Worm (Caenorhabditis elegans) whole organism, L2 larva: ENCODE results near the gene idpp-5.

Source experiments
- F13H6.1 ChIP-seq: sonication (generic microtip); optimal IDR thresholded peaks from 2 replicates; lab custom pipeline; 2016; ENCODE audit warnings: missing genetic modification characterization, missing compliant biosample characterization
- R02D3.7 ChIP-seq: fragments of 150-350 bp; optimal IDR thresholded peaks from 2 replicates; lab custom pipeline; 2014; ENCODE audit warnings: missing biosample characterization, missing genetic modification characterization
- aly-2 ChIP-seq: fragments of 150-350 bp; optimal IDR thresholded peaks from 2 replicates; lab custom pipeline; 2014; ENCODE audit warnings: missing biosample characterization, missing genetic modification characterization
- blmp-1 ChIP-seq: sonication (generic microtip); optimal IDR thresholded peaks from 2 replicates; lab custom pipeline; 2017; ENCODE audit warnings: missing genetic modification characterization, mild to moderate bottlenecking, missing compliant biosample characterization, antibody characterized with exemption, moderate library complexity; ENCODE audit not compliant: insufficient read depth
- ceh-16 ChIP-seq: fragments of 150-350 bp; optimal IDR thresholded peaks from 2 replicates; lab custom pipeline; 2014; ENCODE audit warnings: missing biosample characterization, missing genetic modification characterization
- crh-2 ChIP-seq: sonication (generic microtip); optimal IDR thresholded peaks from 2 replicates; lab custom pipeline; 2017; ENCODE audit warnings: missing biosample characterization, missing genetic modification characterization
- dmd-4 ChIP-seq: sonication (generic microtip); optimal IDR thresholded peaks from 2 replicates; lab custom pipeline; 2017; ENCODE audit warnings: missing biosample characterization, missing genetic modification characterization
- elt-3 ChIP-seq: sonication (generic microtip); optimal IDR thresholded peaks from 2 replicates; lab custom pipeline; 2017; ENCODE audit warnings: missing biosample characterization, missing genetic modification characterization
- fos-1 ChIP-seq: fragments of 150-350 bp; optimal IDR thresholded peaks from 2 replicates; lab custom pipeline; 2014; ENCODE audit warnings: missing biosample characterization, missing genetic modification characterization
- gmeb-1 ChIP-seq: fragments of 150-350 bp; optimal IDR thresholded peaks from 2 replicates; lab custom pipeline; 2014; ENCODE audit warnings: missing biosample characterization, missing genetic modification characterization
- lin-11 ChIP-seq: fragments of 150-350 bp; sonication (generic microtip); optimal IDR thresholded peaks from 2 replicates; lab custom pipeline; 2014; ENCODE audit warnings: missing biosample characterization, missing genetic modification characterization, inconsistent platforms, mixed read lengths
- lin-13 ChIP-seq: fragments of 150-350 bp; optimal IDR thresholded peaks from 2 replicates; lab custom pipeline; 2014; ENCODE audit warnings: missing biosample characterization, missing genetic modification reagents, missing genetic modification characterization
- lsy-2 ChIP-seq, 2 experiments: fragments of 150-350 bp in 1 of 2; sonication (generic microtip) in 1 of 2; optimal IDR thresholded peaks; 2 replicates each; lab custom pipeline; 2014 to 2017; ENCODE audit warnings: missing biosample characterization in 2 of 2, missing genetic modification characterization in 2 of 2
- mab-5 ChIP-seq: fragments of 150-350 bp; optimal IDR thresholded peaks from 2 replicates; lab custom pipeline; 2014; ENCODE audit warnings: missing biosample characterization, missing genetic modification characterization
- mbf-1 ChIP-seq: sonication (generic microtip); optimal IDR thresholded peaks from 2 replicates; lab custom pipeline; 2017; ENCODE audit warnings: missing biosample characterization, missing genetic modification characterization
- mdl-1 ChIP-seq, 2 experiments: fragments of 150-350 bp in 1 of 2; sonication (generic microtip) in 1 of 2; optimal IDR thresholded peaks; 2 replicates each; lab custom pipeline; 2017; ENCODE audit warnings: missing biosample characterization in 2 of 2, missing genetic modification characterization in 2 of 2
- nhr-10 ChIP-seq: sonication (generic microtip); optimal IDR thresholded peaks from 2 replicates; lab custom pipeline; 2017; ENCODE audit warnings: missing biosample characterization, missing genetic modification characterization
- nhr-11 ChIP-seq: fragments of 150-350 bp; optimal IDR thresholded peaks from 2 replicates; lab custom pipeline; 2014; ENCODE audit warnings: missing biosample characterization, missing genetic modification characterization
- nhr-12 ChIP-seq: fragments of 150-350 bp; optimal IDR thresholded peaks from 2 replicates; lab custom pipeline; 2014; ENCODE audit warnings: missing biosample characterization, missing genetic modification characterization
- nhr-129 ChIP-seq: fragments of 150-350 bp; optimal IDR thresholded peaks from 2 replicates; lab custom pipeline; 2014; ENCODE audit warnings: missing biosample characterization, missing genetic modification characterization
- nhr-21 ChIP-seq: fragments of 150-350 bp; optimal IDR thresholded peaks from 2 replicates; lab custom pipeline; 2014; ENCODE audit warnings: missing biosample characterization, missing genetic modification characterization
- nhr-237 ChIP-seq: fragments of 150-350 bp; optimal IDR thresholded peaks from 2 replicates; lab custom pipeline; 2014; ENCODE audit warnings: missing biosample characterization, missing genetic modification characterization
- nhr-6 ChIP-seq: fragments of 150-350 bp; optimal IDR thresholded peaks from 2 replicates; lab custom pipeline; 2014; ENCODE audit warnings: missing biosample characterization, missing genetic modification characterization
- nhr-77 ChIP-seq: fragments of 150-350 bp; optimal IDR thresholded peaks from 2 replicates; lab custom pipeline; 2014; ENCODE audit warnings: missing biosample characterization, missing genetic modification characterization
- peb-1 ChIP-seq: fragments of 150-350 bp; optimal IDR thresholded peaks from 2 replicates; lab custom pipeline; 2014; ENCODE audit warnings: missing biosample characterization, missing genetic modification characterization
- sem-4 ChIP-seq: fragments of 150-350 bp; optimal IDR thresholded peaks from 2 replicates; lab custom pipeline; 2014; ENCODE audit warnings: missing biosample characterization, missing genetic modification reagents, missing genetic modification characterization
- skn-1 ChIP-seq: sonication (generic microtip); optimal IDR thresholded peaks from 2 replicates; lab custom pipeline; 2017; ENCODE audit warnings: missing biosample characterization, missing genetic modification characterization
- sma-3 ChIP-seq: sonication (generic microtip); optimal IDR thresholded peaks from 2 replicates; lab custom pipeline; 2016; ENCODE audit warnings: missing genetic modification reagents, missing genetic modification characterization, missing compliant biosample characterization
- sma-9 ChIP-seq, 2 experiments: fragments of 150-350 bp in 1 of 2; sonication (generic microtip) in 1 of 2; optimal IDR thresholded peaks; 2 replicates each; lab custom pipeline; 2014 to 2016; ENCODE audit warnings: missing genetic modification characterization in 2 of 2, mild to moderate bottlenecking in 1 of 2, missing biosample characterization in 1 of 2, missing compliant biosample characterization in 1 of 2, missing genetic modification reagents in 1 of 2, moderate library complexity in 1 of 2
- snpc-4 ChIP-seq: fragments of 150-350 bp; optimal IDR thresholded peaks from 2 replicates; lab custom pipeline; 2014; ENCODE audit warnings: missing biosample characterization, missing genetic modification characterization
- unc-39 ChIP-seq: fragments of 150-350 bp; optimal IDR thresholded peaks from 2 replicates; lab custom pipeline; 2014; ENCODE audit warnings: missing biosample characterization, missing genetic modification characterization
- unc-62 ChIP-seq: fragments of 150-350 bp; optimal IDR thresholded peaks from 2 replicates; lab custom pipeline; 2014; ENCODE audit warnings: missing biosample characterization, missing genetic modification reagents, missing genetic modification characterization
- ztf-1 ChIP-seq: fragments of 200-800 bp; sonication (Bioruptor generic); conservative IDR thresholded peaks from 2 replicates; pipeline ENCODE4 v1.3.6; 2022; ENCODE audit warnings: missing genetic modification characterization, missing compliant biosample characterization
- ztf-4 ChIP-seq: fragments of 150-350 bp; optimal IDR thresholded peaks from 2 replicates; lab custom pipeline; 2014; ENCODE audit warnings: missing biosample characterization, missing genetic modification characterization

Gene idpp-5

DNA sequence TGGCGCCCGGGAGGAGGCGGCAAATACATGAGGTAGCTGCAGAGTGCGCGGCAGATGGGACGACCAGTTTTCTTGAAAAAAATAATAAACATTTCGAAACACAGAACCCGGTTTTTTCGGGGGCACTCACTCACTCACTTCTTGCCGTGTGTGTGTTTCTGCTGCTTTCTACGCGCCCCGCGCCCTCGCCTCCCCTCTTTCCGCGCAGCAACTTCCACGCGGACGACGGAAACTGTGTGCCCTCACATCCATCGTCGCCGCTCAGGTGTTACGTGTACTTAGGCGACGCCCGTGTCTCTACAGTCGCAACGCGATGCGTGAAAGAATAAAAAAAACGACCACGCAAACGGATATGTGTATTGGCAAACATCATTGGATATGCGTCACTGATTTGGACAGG is 31.8 kb upstream of the idpp-5 start:
- TF ChIP-seq nhr-6 (tag; lab: Kevin White, UChicago) (no peak), nhr-21 (tag; lab: Kevin White, UChicago) (peak; percentile 58)

DNA sequence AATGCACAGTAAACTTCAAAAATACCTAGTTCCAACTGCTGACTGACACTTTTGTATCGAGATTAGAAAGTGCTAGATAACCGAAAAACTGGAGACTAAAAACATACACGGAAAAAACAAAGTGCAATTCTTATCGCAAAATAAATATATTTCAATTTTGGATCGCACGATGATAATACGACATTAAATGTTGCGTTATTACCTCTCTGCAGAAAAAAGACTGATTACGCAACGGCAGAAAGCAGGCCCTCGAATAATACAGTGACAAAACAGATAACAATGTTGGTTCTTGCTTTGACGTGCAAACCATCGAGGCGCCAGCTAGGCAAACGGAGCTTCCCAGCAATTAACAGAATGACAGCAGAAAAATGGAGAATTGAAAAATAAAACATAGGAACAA is 31.3 kb upstream of the idpp-5 start:
- peak; percentile 78 for TF ChIP-seq crh-2 (tag; lab: Kevin White, UChicago)
- TF ChIP-seq aly-2 (tag; lab: Kevin White, UChicago) = no peak
- TF ChIP-seq fos-1 (tag; lab: Kevin White, UChicago) = peak; percentile 91
- TF ChIP-seq gmeb-1 (tag; lab: Kevin White, UChicago) = peak; percentile 10
- TF ChIP-seq snpc-4 (tag; lab: Kevin White, UChicago) = no peak
- no peak for TF ChIP-seq R02D3.7 (tag; lab: Kevin White, UChicago)
- no peak for TF ChIP-seq nhr-21 (tag; lab: Kevin White, UChicago)
- no peak for TF ChIP-seq mab-5 (tag; lab: Kevin White, UChicago)
- TF ChIP-seq lsy-2 (tag; optimal IDR thresholded peaks at IDR 0.05; lab: Kevin White, UChicago) = peak in 1 of 2 experiments; percentile 2
- no peak for TF ChIP-seq mbf-1 (tag; lab: Kevin White, UChicago)
- peak; percentile 71 for TF ChIP-seq F13H6.1 (tag; lab: Kevin White, UChicago)
- no peak for TF ChIP-seq nhr-12
- TF ChIP-seq nhr-237 (tag; lab: Kevin White, UChicago) = no peak
- TF ChIP-seq sma-3 = peak; percentile 68
- TF ChIP-seq ztf-4 (tag; lab: Kevin White, UChicago) = no peak
- TF ChIP-seq mdl-1 (tag; optimal IDR thresholded peaks at IDR 0.05; lab: Kevin White, UChicago) = no peak
- no peak for TF ChIP-seq ceh-16
- no peak for TF ChIP-seq lin-13 (GFP tag; lab: Kevin White, UChicago)
- TF ChIP-seq nhr-6 (tag; lab: Kevin White, UChicago) = no peak
- TF ChIP-seq skn-1 = peak; percentile 15
- no peak for TF ChIP-seq ztf-1 (GFP tag; lab: Robert Waterston, UW)
- TF ChIP-seq sma-9 (GFP tag; optimal IDR thresholded peaks at IDR 0.05; lab: Kevin White, UChicago) = peak; percentile 88
- no peak for TF ChIP-seq sma-9 (tag; optimal IDR thresholded peaks at IDR 0.05; lab: Kevin White, UChicago)
- TF ChIP-seq nhr-10 (tag; lab: Kevin White, UChicago) = no peak
- no peak for TF ChIP-seq unc-62 (GFP tag; lab: Kevin White, UChicago)
- no peak for TF ChIP-seq sem-4 (tag; lab: Kevin White, UChicago)

DNA sequence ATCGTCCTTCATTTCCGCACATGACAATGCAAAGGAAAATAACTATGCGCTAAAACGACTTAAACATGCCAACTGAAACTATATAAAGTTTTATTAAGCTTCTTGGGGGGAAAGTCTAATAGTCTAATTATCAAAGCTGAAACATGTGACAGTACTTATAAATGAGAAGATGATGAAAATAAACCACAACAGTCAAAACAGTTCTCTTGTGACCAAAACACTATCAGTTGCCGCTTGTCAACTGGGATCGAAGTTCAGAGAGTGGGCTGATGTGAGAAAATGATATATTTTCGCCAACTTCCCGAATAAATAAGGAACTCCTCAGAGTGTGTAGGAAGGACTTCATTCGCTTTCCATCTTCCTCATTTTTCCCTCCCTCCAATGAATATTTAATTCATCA is 29.4 kb upstream of the idpp-5 start:
- TF ChIP-seq nhr-129 (tag; lab: Kevin White, UChicago) (peak; percentile 62), sma-9 (GFP tag; optimal IDR thresholded peaks at IDR 0.05; lab: Kevin White, UChicago) (peak; percentile 4), sma-9 (tag; optimal IDR thresholded peaks at IDR 0.05; lab: Kevin White, UChicago) (no peak), nhr-11 (tag; lab: Kevin White, UChicago) (no peak), unc-39 (no peak), blmp-1 (tag; lab: Kevin White, UChicago) (no peak), dmd-4 (tag; lab: Kevin White, UChicago) (no peak), crh-2 (tag; lab: Kevin White, UChicago) (peak; percentile 3), nhr-6 (tag; lab: Kevin White, UChicago) (no peak)

DNA sequence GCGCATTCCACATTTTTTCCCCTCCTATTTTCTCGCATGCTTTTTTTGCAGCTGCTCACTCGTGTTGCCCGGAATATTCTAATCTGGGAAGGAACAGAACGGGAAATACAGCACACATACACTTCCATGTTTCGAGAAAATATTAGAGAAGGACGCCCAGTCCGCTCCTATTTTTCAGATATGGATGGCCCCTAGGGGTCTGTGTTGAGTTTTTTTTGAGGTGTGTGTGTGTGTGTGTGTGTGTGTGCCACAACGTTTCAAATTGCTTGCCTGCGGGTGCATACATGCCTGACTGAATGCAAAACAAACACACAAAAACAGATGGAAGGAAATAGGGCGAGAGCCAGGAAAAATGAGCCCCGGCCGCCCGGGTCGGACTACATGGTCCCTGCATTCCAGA is 29.0 kb upstream of the idpp-5 start:
- TF ChIP-seq blmp-1 (tag; lab: Kevin White, UChicago) (no peak), snpc-4 (tag; lab: Kevin White, UChicago) (no peak), peb-1 (tag; lab: Kevin White, UChicago) (no peak), lin-11 (tag; lab: Kevin White, UChicago) (no peak), aly-2 (tag; lab: Kevin White, UChicago) (no peak), dmd-4 (tag; lab: Kevin White, UChicago) (no peak), nhr-12 (no peak), crh-2 (tag; lab: Kevin White, UChicago) (no peak), unc-62 (GFP tag; lab: Kevin White, UChicago) (no peak), nhr-77 (tag; lab: Kevin White, UChicago) (no peak), sma-9 (GFP tag; optimal IDR thresholded peaks at IDR 0.05; lab: Kevin White, UChicago) (no peak), sma-9 (tag; optimal IDR thresholded peaks at IDR 0.05; lab: Kevin White, UChicago) (no peak), gmeb-1 (tag; lab: Kevin White, UChicago) (no peak), ztf-4 (tag; lab: Kevin White, UChicago) (no peak), elt-3 (tag; lab: Kevin White, UChicago) (no peak)
